Worm (Caenorhabditis elegans) whole organism, L4 larva: ENCODE data around the gene aqp-1.

ENCODE experiments used
- F49E8.2 ChIP-seq: sonication (generic microtip); optimal IDR thresholded peaks from 2 replicates; lab custom pipeline; 2016; ENCODE audit warnings: missing compliant biosample characterization, mild to moderate bottlenecking, missing genetic modification characterization, borderline replicate concordance
- jun-1 ChIP-seq: fragments of 150-350 bp; optimal IDR thresholded peaks from 2 replicates; lab custom pipeline; 2014; ENCODE audit warnings: missing biosample characterization, missing genetic modification reagents, missing genetic modification characterization
- mep-1 ChIP-seq: fragments of 150-350 bp; sonication (generic microtip); optimal IDR thresholded peaks from 3 replicates; lab custom pipeline; 2014; ENCODE audit warnings: missing biosample characterization, missing genetic modification characterization
- snpc-4 ChIP-seq: fragments of 150-350 bp; optimal IDR thresholded peaks from 2 replicates; lab custom pipeline; 2014; ENCODE audit warnings: missing biosample characterization, missing genetic modification characterization

DNA sequence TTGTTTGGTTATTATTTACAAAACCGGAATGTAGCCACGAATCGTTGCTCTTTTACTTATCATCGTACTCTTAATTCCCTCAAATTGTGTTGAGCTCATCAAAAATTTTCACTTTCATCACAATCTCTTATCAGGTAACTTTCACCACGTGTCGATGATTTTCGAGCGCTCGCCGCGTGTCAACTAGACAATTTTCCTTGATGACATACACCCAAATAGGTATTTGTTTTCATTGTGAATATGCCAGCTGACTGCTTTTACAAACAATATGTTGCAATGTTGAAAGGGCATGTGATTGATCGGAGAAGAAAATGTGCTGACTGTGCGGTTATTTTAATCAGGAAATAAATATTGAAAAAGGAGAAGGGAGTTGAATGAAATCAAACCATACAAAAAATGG lies 26.5 kb upstream of the aqp-1 start:
- no peak for TF ChIP-seq F49E8.2 (tag; lab: Kevin White, UChicago)
- no peak for TF ChIP-seq jun-1 (tag; lab: Kevin White, UChicago)
- TF ChIP-seq mep-1 (tag; lab: Kevin White, UChicago): no peak
- TF ChIP-seq snpc-4 (tag; lab: Kevin White, UChicago): no peak
